Fruit fly (Drosophila melanogaster): ENCODE measurements around the gene RpL3.

Gene RpL3

dm6 chr3R:11243057-11243740 is 21.5 kb downstream of the RpL3 start (continued):
- TF ChIP-seq crp (GFP tag; optimal IDR thresholded peaks at IDR 0.05) (peak in 1 of 2 experiments; percentile 69), Dip3 (GFP tag; optimal IDR thresholded peaks at IDR 0.05) (no peak), CG30403 (GFP tag; optimal IDR thresholded peaks at IDR 0.05) (peak; percentile 41), Opbp (GFP tag; IDR thresholded peaks at IDR 0.05; ENCODE audit: partially characterized antibody) (no peak), Doc3 (GFP tag; IDR thresholded peaks at IDR 0.05; ENCODE audit: partially characterized antibody) (0 out of 3 replicates have a peak, but pooled peaks have one; percentile 17), Bgb (GFP tag; IDR thresholded peaks at IDR 0.05; ENCODE audit: partially characterized antibody) (no peak), seq (GFP tag; IDR thresholded peaks at IDR 0.05) (no peak), CG6683 (GFP tag; optimal IDR thresholded peaks at IDR 0.05) (peak; percentile 30), CG10543 (GFP tag; optimal IDR thresholded peaks at IDR 0.05) (no peak), sens-2 (GFP tag; IDR thresholded peaks at IDR 0.05) (no peak), CG12071 (GFP tag; optimal IDR thresholded peaks at IDR 0.05) (no peak), ham (GFP tag; IDR thresholded peaks at IDR 0.05) (no peak), Deaf1 (tag; optimal IDR thresholded peaks at IDR 0.05) (no peak), ind (GFP tag; optimal IDR thresholded peaks at IDR 0.05) (peak; percentile 25), CG18262 (tag; optimal IDR thresholded peaks at IDR 0.05) (peak; percentile 56), croc (GFP tag; conservative IDR thresholded peaks at IDR 0.05) (no peak), Tbp (GFP tag; optimal IDR thresholded peaks at IDR 0.05) (no peak), Hey (tag; optimal IDR thresholded peaks at IDR 0.05) (no peak), jing (GFP tag; optimal IDR thresholded peaks at IDR 0.05) (no peak), tio (GFP tag; optimal IDR thresholded peaks at IDR 0.05) (no peak), ranshi (GFP tag; IDR thresholded peaks at IDR 0.05) (no peak), ase (GFP tag; IDR thresholded peaks at IDR 0.05) (no peak), CG4404 (GFP tag; IDR thresholded peaks at IDR 0.05) (no peak), dan (GFP tag; IDR thresholded peaks at IDR 0.05) (no peak), knrl (GFP tag; IDR thresholded peaks at IDR 0.05; ENCODE audit: partially characterized antibody) (no peak), Jarid2 (GFP tag; optimal IDR thresholded peaks at IDR 0.05) (no peak), CG9609 (GFP tag; optimal IDR thresholded peaks at IDR 0.05) (no peak), ash1 (GFP tag; optimal IDR thresholded peaks at IDR 0.05) (no peak), gfzf (GFP tag; optimal IDR thresholded peaks at IDR 0.05) (no peak), H15 (GFP tag; IDR thresholded peaks at IDR 0.05) (no peak), CG15514 (GFP tag; optimal IDR thresholded peaks at IDR 0.05) (peak; percentile 55), CG30431 (GFP tag; optimal IDR thresholded peaks at IDR 0.05) (no peak), CG9727 (GFP tag; optimal IDR thresholded peaks at IDR 0.05) (peak; percentile 59), Gug (GFP tag; IDR thresholded peaks at IDR 0.05) (no peak), CG17612 (GFP tag; IDR thresholded peaks at IDR 0.05) (no peak), CG13296 (GFP tag; optimal IDR thresholded peaks at IDR 0.05) (peak; percentile 77), stwl (tag; optimal IDR thresholded peaks at IDR 0.05) (no peak), CTCF (GFP tag; optimal IDR thresholded peaks at IDR 0.05) (no peak), Six4 (GFP tag; optimal IDR thresholded peaks at IDR 0.05) (no peak), CG9797 (GFP tag; optimal IDR thresholded peaks at IDR 0.05) (no peak), klu (GFP tag; IDR thresholded peaks at IDR 0.05) (no peak), bcd (GFP tag; optimal IDR thresholded peaks at IDR 0.05) (peak; percentile 20), oc (tag; optimal IDR thresholded peaks at IDR 0.05) (no peak), CG6854 (GFP tag; optimal IDR thresholded peaks at IDR 0.05) (peak; percentile 60), Adf1 (GFP tag; IDR thresholded peaks at IDR 0.05) (no peak), Drgx (GFP tag; IDR thresholded peaks at IDR 0.05) (no peak), CG2202 (tag; optimal IDR thresholded peaks at IDR 0.05) (no peak), Mes4 (GFP tag; optimal IDR thresholded peaks at IDR 0.05) (no peak), sqz (GFP tag; optimal IDR thresholded peaks at IDR 0.05) (no peak), pb (GFP tag; optimal IDR thresholded peaks at IDR 0.05) (no peak), grn (GFP tag; optimal IDR thresholded peaks at IDR 0.05) (peak; percentile 5)
